Worm (Caenorhabditis elegans) whole organism, young adult: ENCODE measurements around the gene nhr-42.
A peak's percentile ranks its signal among the peaks of the same experiment; 100 is the strongest.

ENCODE experiments used
- B0035.1 ChIP-seq: sonication (generic microtip); optimal IDR thresholded peaks from 2 replicates; lab custom pipeline; 2016; ENCODE audit warnings: missing genetic modification characterization, mild to moderate bottlenecking, missing compliant biosample characterization, missing genotype, missing genetic modification reagents
- B0261.1 ChIP-seq: sonication (generic microtip); optimal IDR thresholded peaks from 2 replicates; lab custom pipeline; 2016; ENCODE audit warnings: mild to moderate bottlenecking, missing genetic modification characterization, moderate library complexity, missing compliant biosample characterization
- C17E4.6 ChIP-seq: fragments of 200-800 bp; sonication (Bioruptor generic); IDR thresholded peaks from 2 replicates; pipeline ENCODE4 v1.3.6; 2022; ENCODE audit warnings: missing genetic modification reagents, missing genetic modification characterization, missing compliant biosample characterization
- D2030.7 ChIP-seq: fragments of 200-800 bp; sonication (Bioruptor generic); IDR thresholded peaks from 2 replicates; pipeline ENCODE4 v1.3.6; 2022; ENCODE audit warnings: missing genetic modification reagents, missing genetic modification characterization, missing compliant biosample characterization
- F39B2.1 ChIP-seq: fragments of 200-800 bp; sonication (Bioruptor generic); IDR thresholded peaks from 2 replicates; pipeline ENCODE4 v1.3.6; 2022; ENCODE audit warnings: missing genetic modification reagents, missing genetic modification characterization, missing compliant biosample characterization
- F49E8.2 ChIP-seq: sonication (generic microtip); optimal IDR thresholded peaks from 3 replicates; lab custom pipeline; 2017; ENCODE audit warnings: missing genetic modification characterization, mild to moderate bottlenecking, missing compliant biosample characterization, antibody characterized with exemption, moderate library complexity; ENCODE audit not compliant: insufficient read depth
- F52B5.7 ChIP-seq: sonication (generic microtip); optimal IDR thresholded peaks from 2 replicates; lab custom pipeline; 2016; ENCODE audit warnings: mild to moderate bottlenecking, missing genetic modification characterization, missing compliant biosample characterization
- F55B11.4 ChIP-seq: sonication (generic microtip); optimal IDR thresholded peaks from 2 replicates; lab custom pipeline; 2016; ENCODE audit warnings: missing compliant biosample characterization, missing genetic modification characterization, borderline replicate concordance; ENCODE audit not compliant: insufficient read depth
- F57A8.1 ChIP-seq: fragments of 200-800 bp; sonication (Bioruptor generic); optimal IDR thresholded peaks from 2 replicates; lab custom pipeline; 2018; ENCODE audit warnings: mild to moderate bottlenecking, missing genetic modification characterization, moderate library complexity, missing compliant biosample characterization
- K12H6.12 ChIP-seq: fragments of 200-800 bp; sonication (Bioruptor generic); optimal IDR thresholded peaks from 2 replicates; lab custom pipeline; 2018; ENCODE audit warnings: mild to moderate bottlenecking, missing genetic modification characterization, missing compliant biosample characterization
- Y53F4B.3 ChIP-seq: fragments of 200-800 bp; sonication (Bioruptor generic); IDR thresholded peaks from 2 replicates; pipeline ENCODE4 v1.3.6; 2022; ENCODE audit warnings: missing genetic modification reagents, missing genetic modification characterization, missing compliant biosample characterization
- Y67H2A.10 ChIP-seq: fragments of 200-800 bp; sonication (Bioruptor generic); conservative IDR thresholded peaks from 2 replicates; pipeline ENCODE4 v1.3.6; 2022; ENCODE audit warnings: missing genetic modification reagents, missing genetic modification characterization, missing compliant biosample characterization
- Y95B8A.8 ChIP-seq: fragments of 200-800 bp; sonication (Bioruptor generic); IDR thresholded peaks from 2 replicates; pipeline ENCODE4 v1.3.6; 2022; ENCODE audit warnings: missing genetic modification reagents, missing genetic modification characterization, missing compliant biosample characterization
- ZK185.1 ChIP-seq: sonication (generic microtip); optimal IDR thresholded peaks from 2 replicates; lab custom pipeline; 2016; ENCODE audit warnings: mild to moderate bottlenecking, missing genetic modification characterization, missing compliant biosample characterization; ENCODE audit not compliant: poor library complexity, severe bottlenecking
- bed-2 ChIP-seq: fragments of 200-800 bp; sonication (Bioruptor generic); IDR thresholded peaks from 2 replicates; pipeline ENCODE4 v1.3.6; 2022; ENCODE audit warnings: missing genetic modification reagents, missing genetic modification characterization, missing compliant biosample characterization
- cebp-1 ChIP-seq, 2 experiments: fragments of 200-800 bp in 1 of 2; sonication (Bioruptor generic) in 1 of 2; sonication (generic microtip) in 1 of 2; IDR thresholded peaks in 1 of 2; optimal IDR thresholded peaks in 1 of 2; 2 replicates each; pipeline versions ENCODE4 v1.3.6 to Lab custom; 2017 to 2022; ENCODE audit warnings: missing compliant biosample characterization in 2 of 2, missing genetic modification characterization in 2 of 2, mild to moderate bottlenecking in 1 of 2, missing genetic modification reagents in 1 of 2, moderate library complexity in 1 of 2
- ceh-100 ChIP-seq: fragments of 200-800 bp; sonication (Bioruptor generic); IDR thresholded peaks from 2 replicates; pipeline ENCODE4 v1.3.6; 2022; ENCODE audit warnings: missing genetic modification reagents, missing genetic modification characterization, missing compliant biosample characterization
- ceh-27 ChIP-seq: fragments of 200-800 bp; sonication (Bioruptor generic); optimal IDR thresholded peaks from 2 replicates; lab custom pipeline; 2018; ENCODE audit warnings: mild to moderate bottlenecking, missing genetic modification characterization, moderate library complexity, missing compliant biosample characterization
- ceh-58 ChIP-seq: fragments of 200-800 bp; sonication (Bioruptor generic); IDR thresholded peaks from 2 replicates; pipeline ENCODE4 v1.3.6; 2022; ENCODE audit warnings: missing genetic modification characterization, missing compliant biosample characterization
- ceh-91 ChIP-seq: fragments of 200-800 bp; sonication (Bioruptor generic); IDR thresholded peaks from 2 replicates; pipeline ENCODE4 v1.3.6; 2022; ENCODE audit warnings: missing genetic modification reagents, missing genetic modification characterization, missing compliant biosample characterization
- die-1 ChIP-seq: sonication (generic microtip); optimal IDR thresholded peaks from 2 replicates; lab custom pipeline; 2016; ENCODE audit warnings: missing genotype, mild to moderate bottlenecking, missing genetic modification characterization, missing compliant biosample characterization
- dox-1 ChIP-seq: fragments of 200-800 bp; sonication (Bioruptor generic); IDR thresholded peaks from 2 replicates; pipeline ENCODE4 v1.3.6; 2022; ENCODE audit warnings: missing genetic modification reagents, missing genetic modification characterization, missing compliant biosample characterization
- egl-18 ChIP-seq: fragments of 200-800 bp; sonication (Bioruptor generic); IDR thresholded peaks from 2 replicates; pipeline ENCODE4 v1.3.6; 2022; ENCODE audit warnings: missing genetic modification reagents, missing genetic modification characterization, missing compliant biosample characterization
- ets-4 ChIP-seq: fragments of 200-800 bp; sonication (Bioruptor generic); optimal IDR thresholded peaks from 2 replicates; lab custom pipeline; 2018; ENCODE audit warnings: mild to moderate bottlenecking, missing genetic modification characterization, missing compliant biosample characterization
- him-1 ChIP-seq: sonication (generic microtip); optimal IDR thresholded peaks from 2 replicates; lab custom pipeline; 2016; ENCODE audit warnings: missing genotype, missing genetic modification reagents, missing genetic modification characterization, missing compliant biosample characterization
- let-607 ChIP-seq, 2 experiments: fragments of 200-800 bp in 1 of 2; sonication (Bioruptor generic) in 1 of 2; sonication (generic microtip) in 1 of 2; optimal IDR thresholded peaks; 2 replicates each; lab custom pipeline; 2016 to 2018; ENCODE audit warnings: mild to moderate bottlenecking in 2 of 2, missing compliant biosample characterization in 2 of 2, missing genetic modification characterization in 2 of 2, moderate library complexity in 2 of 2, missing genotype in 1 of 2
- lin-35 ChIP-seq, 3 experiments: fragments of 150-350 bp in 2 of 3; sonication (generic microtip) in 1 of 3; optimal IDR thresholded peaks; 2 replicates each; lab custom pipeline; 2014 to 2018; ENCODE audit warnings: missing biosample characterization in 3 of 3, missing genetic modification characterization in 3 of 3, missing genetic modification reagents in 3 of 3
- lir-1 ChIP-seq: fragments of 200-800 bp; sonication (Bioruptor generic); conservative IDR thresholded peaks from 2 replicates; pipeline ENCODE4 v1.3.6; 2022; ENCODE audit warnings: missing genetic modification reagents, missing genetic modification characterization, missing compliant biosample characterization
- lsl-1 ChIP-seq: fragments of 200-800 bp; sonication (Bioruptor generic); optimal IDR thresholded peaks from 2 replicates; lab custom pipeline; 2018; ENCODE audit warnings: mild to moderate bottlenecking, missing genetic modification characterization, moderate library complexity, missing compliant biosample characterization
- madf-6 ChIP-seq: fragments of 200-800 bp; sonication (Bioruptor generic); IDR thresholded peaks from 2 replicates; pipeline ENCODE4 v1.3.6; 2022; ENCODE audit warnings: missing genetic modification reagents, missing genetic modification characterization, missing compliant biosample characterization
- mcd-1 ChIP-seq: fragments of 200-800 bp; sonication (Bioruptor generic); IDR thresholded peaks from 2 replicates; pipeline ENCODE4 v1.3.6; 2022; ENCODE audit warnings: missing genetic modification reagents, missing genetic modification characterization, missing compliant biosample characterization
- mxl-1 ChIP-seq: sonication (generic microtip); optimal IDR thresholded peaks from 2 replicates; lab custom pipeline; 2016; ENCODE audit warnings: missing genetic modification characterization, missing compliant biosample characterization
- nfyb-1 ChIP-seq: fragments of 200-800 bp; sonication (Bioruptor generic); IDR thresholded peaks from 2 replicates; pipeline ENCODE4 v1.3.6; 2022; ENCODE audit warnings: missing genetic modification reagents, missing genetic modification characterization, missing compliant biosample characterization
- nhr-27 ChIP-seq: fragments of 200-800 bp; sonication (Bioruptor generic); optimal IDR thresholded peaks from 2 replicates; lab custom pipeline; 2018; ENCODE audit warnings: mild to moderate bottlenecking, missing genetic modification characterization, moderate library complexity, missing compliant biosample characterization
- pha-4 ChIP-seq: fragments of 150-350 bp; sonication (generic microtip); optimal IDR thresholded peaks from 2 replicates; lab custom pipeline; 2014; ENCODE audit warnings: missing biosample characterization, missing genetic modification reagents, missing genetic modification characterization
- rcor-1 ChIP-seq: fragments of 200-800 bp; sonication (Bioruptor generic); IDR thresholded peaks from 2 replicates; pipeline ENCODE4 v1.3.6; 2022; ENCODE audit warnings: missing genetic modification reagents, missing genetic modification characterization, missing compliant biosample characterization
- snpc-1.3 ChIP-seq: sonication (generic microtip); optimal IDR thresholded peaks from 2 replicates; lab custom pipeline; 2017; ENCODE audit warnings: missing genetic modification characterization, mild to moderate bottlenecking, missing compliant biosample characterization, antibody characterized with exemption, moderate library complexity, missing genotype, missing genetic modification reagents; ENCODE audit not compliant: insufficient read depth
- snpc-3.4 ChIP-seq: sonication (generic microtip); optimal IDR thresholded peaks from 2 replicates; lab custom pipeline; 2017; ENCODE audit warnings: missing genetic modification characterization, mild to moderate bottlenecking, missing compliant biosample characterization, antibody characterized with exemption, moderate library complexity, missing genotype, missing genetic modification reagents
- unc-62 ChIP-seq: fragments of 150-350 bp; optimal IDR thresholded peaks from 2 replicates; lab custom pipeline; 2014; ENCODE audit warnings: missing biosample characterization, missing genetic modification reagents, missing genetic modification characterization
- zim-3 ChIP-seq: sonication (generic microtip); optimal IDR thresholded peaks from 2 replicates; lab custom pipeline; 2017; ENCODE audit warnings: mild to moderate bottlenecking, missing genetic modification characterization, moderate library complexity, missing compliant biosample characterization
- ztf-22 ChIP-seq: fragments of 200-800 bp; sonication (Bioruptor generic); optimal IDR thresholded peaks from 2 replicates; lab custom pipeline; 2018; ENCODE audit warnings: mild to moderate bottlenecking, missing genetic modification characterization, moderate library complexity, missing compliant biosample characterization
- ztf-28 ChIP-seq: fragments of 200-800 bp; sonication (Bioruptor generic); IDR thresholded peaks from 2 replicates; pipeline ENCODE4 v1.3.6; 2022; ENCODE audit warnings: missing genetic modification reagents, missing genetic modification characterization, missing compliant biosample characterization

nhr-42 gene

DNA sequence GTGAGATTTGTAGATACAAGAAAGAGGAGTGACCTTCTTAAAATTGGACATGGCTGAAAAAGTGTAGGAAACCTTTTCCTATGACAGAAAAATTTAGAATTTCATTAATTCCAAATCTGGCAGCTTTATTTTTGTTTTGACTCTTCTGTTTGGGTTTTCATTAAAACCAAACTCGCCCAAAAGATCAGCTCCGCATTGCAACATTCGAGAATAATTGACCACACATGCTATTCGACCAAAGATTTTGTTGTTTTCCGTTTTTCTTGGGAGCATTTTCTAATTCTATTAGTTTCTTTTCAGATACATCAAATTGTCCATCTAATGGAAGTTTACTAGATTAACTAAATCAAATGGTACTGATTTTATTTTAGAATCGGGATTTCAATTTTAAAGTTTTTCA, 42.4 kb upstream of the nhr-42 start, which contains the start of gene mec-1:
Gene mec-1, plus strand, starts transcription at position 301 of the 400 bp plus-strand sequence.
- no peak for TF ChIP-seq D2030.7
- no peak for TF ChIP-seq nhr-27 (tag; lab: Kevin White, UChicago)
- TF ChIP-seq snpc-1.3 (tag; lab: Kevin White, UChicago) = no peak
- TF ChIP-seq die-1 (tag; lab: Kevin White, UChicago) = no peak
- no peak for TF ChIP-seq lir-1
- no peak for TF ChIP-seq F39B2.1 (GFP tag; lab: Robert Waterston, UW)
- TF ChIP-seq rcor-1 (GFP tag; lab: Robert Waterston, UW) = no peak
- no peak for TF ChIP-seq cebp-1 (GFP tag; IDR thresholded peaks at IDR 0.05; lab: Robert Waterston, UW)
- TF ChIP-seq cebp-1 (tag; optimal IDR thresholded peaks at IDR 0.05; lab: Kevin White, UChicago) = no peak
- TF ChIP-seq F49E8.2 (tag; lab: Kevin White, UChicago) = no peak
- TF ChIP-seq Y95B8A.8 = no peak
- no peak for TF ChIP-seq ceh-27 (GFP tag; lab: Kevin White, UChicago)
- TF ChIP-seq mxl-1 (tag; lab: Kevin White, UChicago) = no peak
- no peak for TF ChIP-seq snpc-3.4 (tag; lab: Kevin White, UChicago)
- no peak for TF ChIP-seq K12H6.12
- TF ChIP-seq lin-35 (GFP tag; optimal IDR thresholded peaks at IDR 0.05; lab: Kevin White, UChicago) = no peak
- TF ChIP-seq ets-4 (GFP tag; lab: Kevin White, UChicago) = no peak
- TF ChIP-seq ztf-22 (GFP tag; lab: Kevin White, UChicago) = no peak
- TF ChIP-seq, all 124 proteins: peak for 0

ce11 chrV:6969950-6970532, 28.6 kb upstream of the nhr-42 start, which contains the start of gene ptr-15:
Gene ptr-15 (minus strand): TSS chrV:6970000.
- TF ChIP-seq B0261.1 (tag; lab: Kevin White, UChicago) (no peak), egl-18 (no peak), ceh-58 (GFP tag; lab: Robert Waterston, UW) (0 out of 2 replicates have a peak, but pooled peaks have one; percentile 12), F57A8.1 (GFP tag; lab: Kevin White, UChicago) (no peak), madf-6 (no peak)

DNA sequence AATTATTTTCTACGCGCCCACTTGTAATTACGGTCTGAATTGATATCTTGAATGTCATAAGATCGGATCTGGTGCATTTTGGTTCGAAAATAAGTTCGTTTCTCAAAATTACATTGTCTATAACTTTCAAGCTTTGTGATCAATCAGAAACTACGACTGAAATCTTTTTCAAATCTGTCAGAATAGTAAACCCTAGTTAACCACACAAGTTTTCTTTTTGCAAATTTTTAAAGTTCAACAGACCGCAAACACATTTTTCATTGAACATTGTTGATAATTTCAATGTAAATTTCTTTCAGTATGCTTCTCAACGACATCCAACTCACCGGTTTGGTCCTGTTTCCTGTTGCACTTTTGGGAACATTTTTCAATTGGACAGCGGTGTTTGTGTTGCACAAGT, 27.1 kb upstream of the nhr-42 start, which contains the start of gene srx-59:
Gene srx-59, plus strand, starts transcription at position 301 of the 400 bp plus-strand sequence.
- TF ChIP-seq pha-4 (tag; lab: Kevin White, UChicago) = no peak
- no peak for TF ChIP-seq Y53F4B.3 (GFP tag; lab: Robert Waterston, UW)
- TF ChIP-seq him-1 (tag; lab: Kevin White, UChicago) = no peak
- no peak for TF ChIP-seq nfyb-1 (GFP tag; lab: Robert Waterston, UW)
- TF ChIP-seq, all 124 proteins: peak for 0

DNA sequence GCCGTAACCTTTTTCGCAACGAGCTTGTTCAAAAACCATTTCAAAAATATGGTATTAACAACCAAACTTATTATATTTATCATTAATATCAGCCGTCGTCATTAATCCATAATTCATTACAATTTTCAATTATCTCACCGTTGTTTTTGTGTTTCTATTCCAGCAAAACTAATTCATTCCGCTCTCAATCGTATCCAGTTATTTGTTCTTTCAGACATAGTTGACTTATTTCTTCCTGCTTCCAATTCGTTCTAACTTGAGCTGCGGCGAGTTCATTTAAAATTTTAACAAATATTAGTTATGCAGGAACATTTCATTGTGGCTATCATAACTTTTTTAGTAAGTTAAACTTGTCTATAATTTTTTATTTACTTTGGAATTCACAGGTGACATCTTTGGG, 22.6 kb upstream of the nhr-42 start, which contains the start of gene srx-16:
Gene srx-16, plus strand, starts transcription at position 301 of the 400 bp plus-strand sequence.
- TF ChIP-seq dox-1 (no peak), ceh-91 (GFP tag; lab: Robert Waterston, UW) (no peak), ztf-28 (no peak), mcd-1 (GFP tag; lab: Robert Waterston, UW) (no peak), F52B5.7 (tag; lab: Kevin White, UChicago) (no peak), let-607 (tag; optimal IDR thresholded peaks at IDR 0.05; lab: Kevin White, UChicago) (no peak), B0035.1 (no peak), Y67H2A.10 (GFP tag; lab: Robert Waterston, UW) (no peak), ZK185.1 (tag; lab: Kevin White, UChicago) (no peak), unc-62 (GFP tag; lab: Kevin White, UChicago) (no peak), lsl-1 (GFP tag; lab: Kevin White, UChicago) (no peak), bed-2 (no peak), C17E4.6 (no peak), ceh-100 (no peak), Y53F4B.3 (GFP tag; lab: Robert Waterston, UW) (no peak), F55B11.4 (tag; lab: Kevin White, UChicago) (no peak), zim-3 (no peak)
